Fruit fly (Drosophila melanogaster) whole organism, embryonic: ENCODE measurements around the gene CG5180.

Source experiments
- Aef1 ChIP-seq: fragments of 200-800 bp; sonication (Bioruptor generic); IDR thresholded peaks from 3 replicates; pipeline ENCODE4 v1.3.6; 2022; ENCODE audit warnings: missing biosample characterization, missing genetic modification characterization
- B-H1 ChIP-seq: fragments of 200-800 bp; sonication (Bioruptor generic); IDR thresholded peaks from 3 replicates; pipeline ENCODE4 v1.3.6; 2022; ENCODE audit warnings: missing biosample characterization, missing genetic modification characterization
- CG11093 ChIP-seq: fragments of 200-800 bp; sonication (Bioruptor generic); IDR thresholded peaks from 3 replicates; pipeline ENCODE4 v1.3.6; 2022; ENCODE audit warnings: missing biosample characterization, missing genetic modification characterization
- CG11247 ChIP-seq: fragments of 200-800 bp; sonication (Bioruptor generic); IDR thresholded peaks from 2 replicates; pipeline ENCODE4 v1.3.6; 2022; ENCODE audit warnings: missing biosample characterization, missing genetic modification characterization
- CG11456 ChIP-seq: fragments of 200-800 bp; sonication (Bioruptor generic); IDR thresholded peaks from 3 replicates; pipeline ENCODE4 v1.3.6; 2022; ENCODE audit warnings: missing biosample characterization, missing genetic modification characterization
- CG12391 ChIP-seq: fragments of 200-800 bp; sonication (Bioruptor generic); optimal IDR thresholded peaks from 3 replicates; lab custom pipeline; 2018; ENCODE audit warnings: missing biosample characterization, mild to moderate bottlenecking, missing genetic modification characterization, moderate library complexity
- CG13287 ChIP-seq: fragments of 200-800 bp; sonication (Bioruptor generic); IDR thresholded peaks from 2 replicates; pipeline ENCODE4 v1.3.6; 2022; ENCODE audit warnings: missing biosample characterization, missing genetic modification characterization; ENCODE audit not compliant: partially characterized antibody
- CG13296 ChIP-seq: fragments of 200-800 bp; sonication (Bioruptor generic); optimal IDR thresholded peaks from 3 replicates; lab custom pipeline; 2018; ENCODE audit warnings: missing biosample characterization, mild to moderate bottlenecking, missing genetic modification characterization
- CG13894 ChIP-seq: fragments of 200-800 bp; sonication (Bioruptor generic); optimal IDR thresholded peaks from 3 replicates; lab custom pipeline; 2018; ENCODE audit warnings: missing biosample characterization, mild to moderate bottlenecking, missing genetic modification characterization, moderate library complexity
- CG15269 ChIP-seq: fragments of 200-800 bp; sonication (Bioruptor generic); optimal IDR thresholded peaks from 2 replicates; lab custom pipeline; 2018; ENCODE audit warnings: missing biosample characterization, mild to moderate bottlenecking, missing genetic modification characterization, moderate library complexity
- CG17361 ChIP-seq: fragments of 200-800 bp; sonication (Bioruptor generic); IDR thresholded peaks from 3 replicates; pipeline ENCODE4 v1.3.6; 2022; ENCODE audit warnings: missing biosample characterization, missing genetic modification characterization
- CG2116 ChIP-seq: fragments of 200-800 bp; sonication (Bioruptor generic); optimal IDR thresholded peaks from 3 replicates; lab custom pipeline; 2018; ENCODE audit warnings: missing biosample characterization, mild to moderate bottlenecking, missing genetic modification characterization
- CG2120 ChIP-seq: fragments of 200-800 bp; sonication (Bioruptor generic); optimal IDR thresholded peaks from 3 replicates; lab custom pipeline; 2016; ENCODE audit warnings: missing biosample characterization, missing genetic modification characterization
- CG2678 ChIP-seq: fragments of 200-800 bp; sonication (Bioruptor generic); optimal IDR thresholded peaks from 3 replicates; lab custom pipeline; 2019; ENCODE audit warnings: missing biosample characterization, mild to moderate bottlenecking, missing genetic modification characterization, moderate library complexity
- CG30431 ChIP-seq: fragments of 200-800 bp; sonication (Bioruptor generic); optimal IDR thresholded peaks from 2 replicates; lab custom pipeline; 2017; ENCODE audit warnings: missing biosample characterization, missing genetic modification characterization
- CG3281 ChIP-seq: fragments of 200-800 bp; sonication (Bioruptor generic); optimal IDR thresholded peaks from 3 replicates; lab custom pipeline; 2017; ENCODE audit warnings: missing biosample characterization, mild to moderate bottlenecking, missing genetic modification characterization
- CG4707 ChIP-seq: fragments of 200-800 bp; sonication (Bioruptor generic); optimal IDR thresholded peaks from 2 replicates; lab custom pipeline; 2018; ENCODE audit warnings: missing biosample characterization, mild to moderate bottlenecking, missing genetic modification characterization, moderate library complexity
- CG7372 ChIP-seq: fragments of 200-800 bp; sonication (Bioruptor generic); IDR thresholded peaks from 2 replicates; pipeline ENCODE4 v1.3.6; 2022; ENCODE audit warnings: missing biosample characterization, missing genetic modification characterization
- CG7556 ChIP-seq: fragments of 200-800 bp; sonication (Bioruptor generic); optimal IDR thresholded peaks from 2 replicates; lab custom pipeline; 2017; ENCODE audit warnings: missing biosample characterization, mild to moderate bottlenecking, missing genetic modification characterization
- CG9797 ChIP-seq: fragments of 200-800 bp; sonication (Bioruptor generic); optimal IDR thresholded peaks from 3 replicates; lab custom pipeline; 2018; ENCODE audit warnings: missing biosample characterization, mild to moderate bottlenecking, missing genetic modification characterization
- D19A ChIP-seq: fragments of 200-800 bp; optimal IDR thresholded peaks from 3 replicates; lab custom pipeline; 2019; ENCODE audit warnings: missing biosample characterization, mild to moderate bottlenecking, missing genetic modification characterization, moderate library complexity
- E2f2 ChIP-seq: fragments of 200-800 bp; sonication (Bioruptor generic); IDR thresholded peaks from 2 replicates; pipeline ENCODE4 v1.3.6; 2022; ENCODE audit warnings: missing biosample characterization, missing genetic modification characterization
- HLH54F ChIP-seq: fragments of 200-800 bp; sonication (Bioruptor generic); optimal IDR thresholded peaks from 3 replicates; lab custom pipeline; 2016; ENCODE audit warnings: missing biosample characterization, missing genetic modification characterization
- Jarid2 ChIP-seq: fragments of 200-800 bp; sonication (Bioruptor generic); optimal IDR thresholded peaks from 3 replicates; lab custom pipeline; 2017; ENCODE audit warnings: mild to moderate bottlenecking, missing biosample characterization, missing genetic modification reagents, missing genetic modification characterization
- MESR4 ChIP-seq: fragments of 200-800 bp; sonication (Bioruptor generic); optimal IDR thresholded peaks from 2 replicates; lab custom pipeline; 2018; ENCODE audit warnings: missing biosample characterization, mild to moderate bottlenecking, missing genetic modification characterization, moderate library complexity
- Meics ChIP-seq: fragments of 200-800 bp; sonication (Bioruptor generic); optimal IDR thresholded peaks from 2 replicates; lab custom pipeline; 2017; ENCODE audit warnings: missing biosample characterization, mild to moderate bottlenecking, missing genetic modification characterization
- Nf-YC ChIP-seq: fragments of 200-800 bp; optimal IDR thresholded peaks from 3 replicates; lab custom pipeline; 2019; ENCODE audit warnings: missing biosample characterization, mild to moderate bottlenecking, missing genetic modification characterization, moderate library complexity
- PHDP ChIP-seq: fragments of 200-800 bp; sonication (Bioruptor generic); optimal IDR thresholded peaks from 3 replicates; lab custom pipeline; 2018; ENCODE audit warnings: missing biosample characterization, mild to moderate bottlenecking, missing genetic modification characterization, moderate library complexity
- Rfx ChIP-seq: fragments of 200-800 bp; sonication (Bioruptor generic); IDR thresholded peaks from 2 replicates; pipeline ENCODE4 v1.3.6; 2022; ENCODE audit warnings: missing biosample characterization, missing genetic modification characterization
- Sox102F ChIP-seq: fragments of 200-800 bp; sonication (Bioruptor generic); optimal IDR thresholded peaks from 2 replicates; lab custom pipeline; 2018; ENCODE audit warnings: missing biosample characterization, mild to moderate bottlenecking, missing genetic modification characterization, moderate library complexity
- cas ChIP-seq: fragments of 200-800 bp; sonication (Bioruptor generic); IDR thresholded peaks from 2 replicates; pipeline ENCODE4 v1.3.6; 2022; ENCODE audit warnings: missing biosample characterization, missing genetic modification characterization
- chif ChIP-seq, 2 experiments: fragments of 200-800 bp; sonication (Bioruptor generic); optimal IDR thresholded peaks; 3 replicates each; lab custom pipeline; 2016; ENCODE audit warnings: missing biosample characterization in 2 of 2, missing genetic modification characterization in 2 of 2
- disco-r ChIP-seq: fragments of 200-800 bp; sonication (Bioruptor generic); optimal IDR thresholded peaks from 2 replicates; lab custom pipeline; 2016; ENCODE audit warnings: missing biosample characterization, missing genetic modification characterization
- esg ChIP-seq: fragments of 200-800 bp; sonication (Bioruptor generic); conservative IDR thresholded peaks from 2 replicates; pipeline ENCODE4 v1.3.6; 2022; ENCODE audit warnings: missing biosample characterization, missing genetic modification characterization
- fu2 ChIP-seq: fragments of 200-800 bp; sonication (Bioruptor generic); optimal IDR thresholded peaks from 2 replicates; lab custom pipeline; 2016; ENCODE audit warnings: missing biosample characterization, missing genetic modification characterization
- gce ChIP-seq: fragments of 200-800 bp; sonication (Bioruptor generic); IDR thresholded peaks from 3 replicates; pipeline ENCODE4 v1.3.6; 2022; ENCODE audit warnings: missing biosample characterization, missing genetic modification characterization
- gfzf ChIP-seq: fragments of 200-800 bp; sonication (Bioruptor generic); optimal IDR thresholded peaks from 2 replicates; lab custom pipeline; 2016; ENCODE audit warnings: missing biosample characterization, mild to moderate bottlenecking, missing genetic modification characterization, moderate library complexity
- hkb ChIP-seq, 2 experiments: fragments of 200-800 bp in 1 of 2; fragments of >200 bp in 1 of 2; sonication (Bioruptor generic) in 1 of 2; IDR thresholded peaks in 1 of 2; optimal IDR thresholded peaks in 1 of 2; 2 replicates each; pipeline versions ENCODE4 v1.3.6 to Lab custom; 2017 to 2022; ENCODE audit warnings: missing biosample characterization in 1 of 2, missing genetic modification characterization in 1 of 2
- jumu ChIP-seq: fragments of 200-800 bp; sonication (Bioruptor generic); optimal IDR thresholded peaks from 3 replicates; lab custom pipeline; 2016; ENCODE audit warnings: missing biosample characterization, missing genetic modification characterization
- klu ChIP-seq: fragments of 200-800 bp; sonication (Bioruptor generic); IDR thresholded peaks from 2 replicates; pipeline ENCODE4 v1.3.6; 2022; ENCODE audit warnings: missing biosample characterization, missing genetic modification characterization
- lab ChIP-seq: fragments of 200-800 bp; sonication (Bioruptor generic); optimal IDR thresholded peaks from 3 replicates; lab custom pipeline; 2017; ENCODE audit warnings: missing biosample characterization, missing genetic modification characterization, mild to moderate bottlenecking, moderate library complexity, missing genetic modification reagents
- lbe ChIP-seq: fragments of 200-800 bp; sonication (Bioruptor generic); optimal IDR thresholded peaks from 2 replicates; lab custom pipeline; 2016; ENCODE audit warnings: missing biosample characterization, mild to moderate bottlenecking, missing genetic modification characterization
- pan ChIP-seq, 4 experiments: fragments of >200 bp in 3 of 4; fragments of 200-800 bp in 1 of 4; sonication (Bioruptor generic) in 1 of 4; optimal IDR thresholded peaks in 3 of 4; IDR thresholded peaks in 1 of 4; 2 replicates each; pipeline versions ENCODE4 v1.3.6 to Lab custom; 2017 to 2022; ENCODE audit warnings: missing biosample characterization in 2 of 4, missing genetic modification characterization in 2 of 4, mixed read lengths in 1 of 4
- sima ChIP-seq: fragments of 200-800 bp; sonication (Bioruptor generic); optimal IDR thresholded peaks from 2 replicates; lab custom pipeline; 2016; ENCODE audit warnings: missing biosample characterization, missing genetic modification characterization
- slbo ChIP-seq: fragments of 200-800 bp; sonication (Bioruptor generic); IDR thresholded peaks from 2 replicates; pipeline ENCODE4 v1.3.6; 2022; ENCODE audit warnings: missing biosample characterization, missing genetic modification characterization
- slou ChIP-seq: fragments of 200-800 bp; sonication (Bioruptor generic); optimal IDR thresholded peaks from 3 replicates; lab custom pipeline; 2016; ENCODE audit warnings: missing biosample characterization, missing genetic modification characterization
- tx ChIP-seq: fragments of 200-800 bp; sonication (Bioruptor generic); optimal IDR thresholded peaks from 2 replicates; lab custom pipeline; 2016; ENCODE audit warnings: missing biosample characterization, missing genetic modification characterization
- wek ChIP-seq: fragments of 200-800 bp; sonication (Bioruptor generic); optimal IDR thresholded peaks from 3 replicates; lab custom pipeline; 2018; ENCODE audit warnings: missing biosample characterization, mild to moderate bottlenecking, missing genetic modification characterization, moderate library complexity

The CG5180 gene

DNA sequence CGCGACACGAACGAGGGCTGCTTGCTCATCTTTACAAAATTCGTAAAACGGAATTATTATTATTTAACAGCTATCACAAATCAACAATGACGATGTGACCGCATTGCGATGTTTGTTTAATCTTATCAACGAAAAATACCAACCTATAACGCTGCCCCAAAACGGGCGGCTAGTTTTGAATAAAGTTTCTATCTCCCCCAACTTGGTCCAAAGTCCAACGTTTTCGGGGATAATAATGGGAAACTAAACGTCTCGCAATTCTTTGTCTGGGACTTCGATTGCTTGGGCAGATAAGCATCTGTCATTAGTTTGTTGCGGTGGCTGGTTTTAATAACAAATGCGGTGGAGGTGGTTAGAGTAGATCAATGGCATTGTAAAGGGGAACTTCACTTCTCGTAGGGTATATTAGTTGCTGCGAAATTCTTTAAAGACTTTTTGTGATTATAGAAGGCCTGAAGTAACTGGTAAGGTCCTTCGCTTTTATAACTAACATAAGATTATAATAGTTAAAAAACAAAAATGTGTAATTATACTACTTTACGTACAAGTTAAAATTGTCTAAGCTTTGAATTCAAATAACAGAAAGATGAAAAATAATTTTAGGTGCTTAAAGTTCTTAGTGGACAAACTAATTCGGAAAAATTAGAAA, 2.4 kb downstream of the CG5180 start, which contains the start of gene CG15922 (continued):
- TF ChIP-seq Aef1 (GFP tag; lab: Robert Waterston, UW) (peak; percentile 23; the same call in 1 of the 3 replicates), gfzf (GFP tag; lab: Kevin White, UChicago) (peak; percentile 77), cas (GFP tag; lab: Robert Waterston, UW) (no peak), hkb (optimal IDR thresholded peaks at IDR 0.05; lab: Kevin White, UChicago) (no peak), hkb (GFP tag; IDR thresholded peaks at IDR 0.05; lab: Robert Waterston, UW) (no peak), esg (GFP tag; lab: Robert Waterston, UW) (0 out of 2 replicates have a peak, but pooled peaks have one; percentile 19), CG17361 (GFP tag; lab: Robert Waterston, UW) (peak; percentile 55; the same call in 2 of the 3 replicates), MESR4 (GFP tag; lab: Kevin White, UChicago) (peak; percentile 32), CG12391 (tag; lab: Kevin White, UChicago) (peak; percentile 21), CG30431 (GFP tag; lab: Kevin White, UChicago) (no peak), disco-r (no peak), CG7372 (GFP tag; lab: Robert Waterston, UW) (0 out of 2 replicates have a peak, but pooled peaks have one; percentile 25), tx (no peak), CG13287 (GFP tag; lab: Robert Waterston, UW) (no peak), CG11093 (GFP tag; lab: Robert Waterston, UW) (no peak), slou (GFP tag; lab: Kevin White, UChicago) (no peak), CG15269 (tag; lab: Kevin White, UChicago) (peak; percentile 31), CG4707 (GFP tag; lab: Kevin White, UChicago) (no peak), PHDP (no peak), Nf-YC (tag; lab: Kevin White, UChicago) (no peak), lbe (GFP tag; lab: Kevin White, UChicago) (no peak), CG13894 (tag; lab: Kevin White, UChicago) (no peak), klu (GFP tag; lab: Robert Waterston, UW) (no peak), fu2 (no peak), CG7556 (GFP tag; lab: Kevin White, UChicago) (no peak), CG11456 (GFP tag; lab: Robert Waterston, UW) (no peak), jumu (GFP tag; lab: Kevin White, UChicago) (no peak), Rfx (GFP tag; lab: Robert Waterston, UW) (peak; percentile 34; the same call in 1 of the 2 replicates), slbo (peak; percentile 58), chif (GFP tag; optimal IDR thresholded peaks at IDR 0.05; lab: Kevin White, UChicago) (no peak), CG11247 (GFP tag; lab: Robert Waterston, UW) (no peak), lab (GFP tag; lab: Kevin White, UChicago) (peak; percentile 5), Meics (GFP tag; lab: Kevin White, UChicago) (peak; percentile 28), CG3281 (GFP tag; lab: Kevin White, UChicago) (peak; percentile 3), CG9797 (GFP tag; lab: Kevin White, UChicago) (peak; percentile 65), Sox102F (GFP tag; lab: Kevin White, UChicago) (peak; percentile 31), CG2116 (GFP tag; lab: Kevin White, UChicago) (peak; percentile 0), Jarid2 (no peak), D19A (tag; lab: Kevin White, UChicago) (peak; percentile 82), pan (optimal IDR thresholded peaks at IDR 0.05; lab: Kevin White, UChicago) (no peak), pan (GFP tag; optimal IDR thresholded peaks at IDR 0.05 in 1 of 2, IDR thresholded peaks at IDR 0.05 in 1 of 2) (peak in 1 of 2 experiments; percentile 34), sima (no peak), wek (GFP tag; lab: Kevin White, UChicago) (no peak), CG2678 (peak; percentile 50), gce (GFP tag; lab: Robert Waterston, UW) (no peak), B-H1 (GFP tag; lab: Robert Waterston, UW) (peak; percentile 14; the same call in 1 of the 3 replicates), E2f2 (GFP tag; lab: Robert Waterston, UW) (peak; percentile 86), HLH54F (GFP tag; lab: Kevin White, UChicago) (peak; percentile 9), CG13296 (GFP tag; lab: Kevin White, UChicago) (peak; percentile 2), CG2120 (peak; percentile 21)
